Worm (Caenorhabditis elegans) whole organism, L3 larva: ENCODE data around the gene polh-1.
"Not testable (repeated sequence)": the region's sequence is repeated elsewhere in the genome, so short reads cannot be mapped to it uniquely, and the experiment has no call there.

Experiments used
- aly-2 ChIP-seq: fragments of 150-350 bp; optimal IDR thresholded peaks from 2 replicates; lab custom pipeline; 2014; ENCODE audit warnings: missing biosample characterization, missing genetic modification characterization
- ama-1 ChIP-seq: fragments of 150-350 bp; optimal IDR thresholded peaks from 2 replicates; lab custom pipeline; 2018
- nhr-23 ChIP-seq: fragments of 150-350 bp; optimal IDR thresholded peaks from 2 replicates; lab custom pipeline; 2014; ENCODE audit warnings: missing biosample characterization, missing genetic modification reagents, missing genetic modification characterization
- sea-2 ChIP-seq: fragments of 150-350 bp; sonication (generic microtip); optimal IDR thresholded peaks from 4 replicates; lab custom pipeline; 2014; ENCODE audit warnings: missing biosample characterization, missing genetic modification reagents, missing genetic modification characterization
- snpc-4 ChIP-seq: fragments of 150-350 bp; optimal IDR thresholded peaks from 2 replicates; lab custom pipeline; 2014; ENCODE audit warnings: missing biosample characterization, missing genetic modification characterization

ce11 chrIII:1965580-1965979, 15.5 kb upstream of the polh-1 start:
- TF ChIP-seq sea-2 (GFP tag; lab: Kevin White, UChicago); ama-1 (lab: Kevin White, UChicago); nhr-23 (tag; lab: Kevin White, UChicago); aly-2 (tag; lab: Kevin White, UChicago); snpc-4 (tag; lab: Kevin White, UChicago): not testable (repeated sequence)
